Worm (Caenorhabditis elegans): ENCODE measurements around the gene spr-2.

DNA sequence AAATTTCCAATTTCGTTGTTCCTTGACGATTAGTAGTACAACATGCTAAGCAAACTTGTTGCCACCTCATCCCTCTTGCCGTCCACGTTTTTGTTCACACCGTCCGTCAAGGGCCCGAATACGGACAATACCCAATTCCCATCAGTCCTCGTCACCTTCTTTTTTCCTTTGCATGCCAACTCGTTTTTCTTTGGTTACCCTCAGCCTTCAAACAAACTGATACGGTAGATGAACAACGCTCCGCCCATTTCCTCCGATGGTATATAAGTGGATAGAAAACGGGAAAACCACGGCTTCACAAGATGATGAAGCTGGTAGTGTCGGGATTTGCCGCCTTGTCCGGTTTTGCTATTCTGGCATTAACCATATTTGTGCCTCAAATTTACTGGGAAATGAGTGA, 43.3 kb upstream of the spr-2 start, which contains the start of gene col-118:
- TF ChIP-seq ama-1 (optimal IDR thresholded peaks at IDR 0.05): no peak
- TF ChIP-seq hmg-4 (GFP tag; optimal IDR thresholded peaks at IDR 0.05): no peak
- no peak for TF ChIP-seq flt-1 (GFP tag; IDR thresholded peaks at IDR 0.05)
- TF ChIP-seq tra-4 (tag; optimal IDR thresholded peaks at IDR 0.05): no peak
- no peak for TF ChIP-seq sea-1 (GFP tag; conservative IDR thresholded peaks at IDR 0.05)
- no peak for TF ChIP-seq tbx-11 (GFP tag; IDR thresholded peaks at IDR 0.05)
- no peak for TF ChIP-seq B0310.2 (tag; optimal IDR thresholded peaks at IDR 0.05)
- no peak for TF ChIP-seq ceh-36 (tag; optimal IDR thresholded peaks at IDR 0.05)

Data from whole organism, early embryonic.